Fruit fly (Drosophila melanogaster) whole organism, pupa: ENCODE data around the gene CG33523.

Experiments
- CG10348 ChIP-seq: fragments of 200-800 bp; sonication (Bioruptor generic); IDR thresholded peaks from 2 replicates; pipeline ENCODE4 v1.3.6; 2022; ENCODE audit warnings: missing biosample characterization, missing genetic modification characterization
- CG12605 ChIP-seq: fragments of 200-800 bp; sonication (Bioruptor generic); IDR thresholded peaks from 2 replicates; pipeline ENCODE4 v1.3.6; 2022; ENCODE audit warnings: missing biosample characterization, missing genetic modification characterization
- CG13204 ChIP-seq: fragments of 200-800 bp; sonication (Bioruptor generic); optimal IDR thresholded peaks from 2 replicates; lab custom pipeline; 2018; ENCODE audit warnings: missing biosample characterization, mild to moderate bottlenecking, missing genetic modification characterization, moderate library complexity
- CG14655 ChIP-seq: fragments of 200-800 bp; sonication (Bioruptor generic); optimal IDR thresholded peaks from 3 replicates; lab custom pipeline; 2017; ENCODE audit warnings: mild to moderate bottlenecking, missing biosample characterization, missing genetic modification reagents, missing genetic modification characterization
- CG15710 ChIP-seq: fragments of 200-800 bp; sonication (Bioruptor generic); optimal IDR thresholded peaks from 2 replicates; lab custom pipeline; 2018; ENCODE audit warnings: missing biosample characterization, mild to moderate bottlenecking, missing genetic modification characterization, moderate library complexity
- CG17806 ChIP-seq: fragments of 200-800 bp; sonication (Bioruptor generic); optimal IDR thresholded peaks from 2 replicates; lab custom pipeline; 2018; ENCODE audit warnings: missing biosample characterization, mild to moderate bottlenecking, missing genetic modification characterization, moderate library complexity
- CG32121 ChIP-seq: fragments of 200-800 bp; sonication (Bioruptor generic); IDR thresholded peaks from 2 replicates; pipeline ENCODE4 v1.3.6; 2022; ENCODE audit warnings: missing biosample characterization, missing genetic modification characterization
- CG34367 ChIP-seq: fragments of 200-800 bp; sonication (Bioruptor generic); optimal IDR thresholded peaks from 2 replicates; lab custom pipeline; 2018; ENCODE audit warnings: missing biosample characterization, mild to moderate bottlenecking, missing genetic modification characterization
- CG4496 ChIP-seq: fragments of 200-800 bp; sonication (Bioruptor generic); IDR thresholded peaks from 3 replicates; pipeline ENCODE4 v1.3.6; 2022; ENCODE audit warnings: missing biosample characterization, missing genetic modification characterization
- CG8159 ChIP-seq: fragments of 200-800 bp; sonication (Bioruptor generic); optimal IDR thresholded peaks from 3 replicates; lab custom pipeline; 2018; ENCODE audit warnings: missing biosample characterization, mild to moderate bottlenecking, missing genetic modification characterization, moderate library complexity
- CG8301 ChIP-seq: fragments of 200-800 bp; sonication (Bioruptor generic); optimal IDR thresholded peaks from 2 replicates; lab custom pipeline; 2018; ENCODE audit warnings: missing biosample characterization, mild to moderate bottlenecking, missing genetic modification characterization
- CG9948 ChIP-seq: fragments of 200-800 bp; sonication (Bioruptor generic); optimal IDR thresholded peaks from 2 replicates; lab custom pipeline; 2018; ENCODE audit warnings: missing biosample characterization, mild to moderate bottlenecking, missing genetic modification characterization, moderate library complexity
- D1 ChIP-seq: fragments of 200-800 bp; sonication (Bioruptor generic); optimal IDR thresholded peaks from 2 replicates; lab custom pipeline; 2018; ENCODE audit warnings: missing biosample characterization, mild to moderate bottlenecking, missing genetic modification characterization, moderate library complexity
- EcR ChIP-seq: fragments of 200-800 bp; sonication (Bioruptor generic); optimal IDR thresholded peaks from 3 replicates; lab custom pipeline; 2019; ENCODE audit warnings: missing biosample characterization, missing genetic modification characterization, mild to moderate bottlenecking, moderate library complexity, missing genetic modification reagents
- Ets98B ChIP-seq: fragments of 200-800 bp; sonication (Bioruptor generic); IDR thresholded peaks from 2 replicates; pipeline ENCODE4 v1.3.6; 2022; ENCODE audit warnings: missing biosample characterization, missing genetic modification characterization
- Pif1A ChIP-seq: fragments of 200-800 bp; sonication (Bioruptor generic); optimal IDR thresholded peaks from 3 replicates; lab custom pipeline; 2016; ENCODE audit warnings: missing biosample characterization, missing genetic modification characterization
- Pif1B ChIP-seq: fragments of 200-800 bp; sonication (Bioruptor generic); optimal IDR thresholded peaks from 3 replicates; lab custom pipeline; 2016; ENCODE audit warnings: missing biosample characterization, missing genetic modification characterization
- Snoo ChIP-seq: fragments of 200-800 bp; sonication (Bioruptor generic); optimal IDR thresholded peaks from 3 replicates; lab custom pipeline; 2017; ENCODE audit warnings: missing biosample characterization, mild to moderate bottlenecking, missing genetic modification characterization, inconsistent platforms
- fd96Ca ChIP-seq: fragments of 200-800 bp; sonication (Bioruptor generic); IDR thresholded peaks from 3 replicates; pipeline ENCODE4 v1.3.6; 2022; ENCODE audit warnings: missing biosample characterization, missing genetic modification characterization
- gl ChIP-seq: fragments of 200-800 bp; sonication (Bioruptor generic); optimal IDR thresholded peaks from 2 replicates; lab custom pipeline; 2018; ENCODE audit warnings: missing biosample characterization, mild to moderate bottlenecking, missing genetic modification characterization
- rn ChIP-seq: fragments of 200-800 bp; sonication (Bioruptor generic); IDR thresholded peaks from 2 replicates; pipeline ENCODE4 v1.3.6; 2022; ENCODE audit warnings: missing biosample characterization, missing genetic modification characterization

The CG33523 gene

DNA sequence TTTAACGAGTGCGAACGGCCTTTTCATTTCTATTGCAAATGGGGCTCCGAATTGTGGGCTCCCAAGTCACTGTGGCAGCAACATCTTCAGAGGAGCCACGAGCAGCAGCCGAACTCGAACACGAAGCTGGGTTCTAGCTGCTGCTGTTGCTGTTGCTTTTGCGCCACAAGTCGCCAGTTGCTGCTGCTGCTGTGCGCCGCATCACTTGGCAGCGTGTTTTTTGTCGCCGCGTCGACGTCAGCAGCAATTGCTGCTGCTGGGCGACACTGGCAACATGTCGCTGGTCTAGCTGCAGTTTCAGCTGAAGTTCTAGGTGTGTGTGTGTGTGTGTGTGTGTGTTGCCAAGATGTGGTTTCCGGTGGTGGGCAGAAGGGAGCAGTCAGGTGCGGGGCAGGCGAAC lies 28.9 kb downstream of the CG33523 start:
- TF ChIP-seq EcR (peak; percentile 23), CG4496 (GFP tag; lab: Robert Waterston, UW) (no peak), CG12605 (peak; percentile 41; the same call in 1 of the 2 replicates), fd96Ca (0 out of 3 replicates have a peak, but pooled peaks have one; percentile 31), Ets98B (GFP tag; lab: Robert Waterston, UW) (peak; percentile 20; the same call in 1 of the 2 replicates), CG13204 (GFP tag; lab: Kevin White, UChicago) (peak; percentile 56)

- TF ChIP-seq CG13204 (GFP tag; lab: Kevin White, UChicago), result peak; percentile 49
- TF ChIP-seq CG4496 (GFP tag; lab: Robert Waterston, UW), result no peak
- TF ChIP-seq CG10348 (GFP tag; lab: Robert Waterston, UW), result no peak
- TF ChIP-seq, all 21 proteins: peak for 1
These were observed 31.3 kb downstream of the CG33523 start for dm6 chr3L:5954942-5955341.

DNA sequence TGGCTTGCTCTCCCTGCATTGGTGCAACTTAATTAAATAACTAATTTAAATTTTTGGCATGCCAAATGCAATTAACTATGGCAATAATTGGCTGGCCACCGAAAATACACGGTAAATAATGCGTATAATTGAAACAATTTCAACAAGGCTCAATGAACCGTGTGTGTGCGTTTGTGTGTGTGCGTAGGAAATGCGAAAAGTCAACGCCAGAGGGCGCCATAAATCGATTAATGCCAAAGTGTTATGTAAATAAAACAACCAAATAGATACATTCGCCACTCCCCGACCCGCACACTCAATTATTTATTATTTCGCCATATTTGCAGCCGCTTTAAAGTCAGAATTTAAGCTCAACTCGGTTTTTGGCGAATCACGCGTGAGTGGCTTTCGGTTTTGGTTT lies 33.5 kb downstream of the CG33523 start:
- TF ChIP-seq EcR (no peak), CG9948 (no peak), CG17806 (tag; lab: Kevin White, UChicago) (no peak), CG12605 (no peak), CG8301 (tag; lab: Kevin White, UChicago) (no peak), CG13204 (GFP tag; lab: Kevin White, UChicago) (no peak), Snoo (tag; lab: Kevin White, UChicago) (no peak), CG15710 (tag; lab: Kevin White, UChicago) (no peak), CG8159 (tag; lab: Kevin White, UChicago) (no peak), gl (no peak), CG34367 (tag; lab: Kevin White, UChicago) (no peak), CG4496 (GFP tag; lab: Robert Waterston, UW) (no peak), CG10348 (GFP tag; lab: Robert Waterston, UW) (no peak), Ets98B (GFP tag; lab: Robert Waterston, UW) (no peak), fd96Ca (no peak), CG14655 (GFP tag; lab: Kevin White, UChicago) (no peak), CG32121 (GFP tag; lab: Robert Waterston, UW) (no peak), Pif1A (GFP tag; lab: Kevin White, UChicago) (no peak), rn (GFP tag; lab: Robert Waterston, UW) (no peak)

DNA sequence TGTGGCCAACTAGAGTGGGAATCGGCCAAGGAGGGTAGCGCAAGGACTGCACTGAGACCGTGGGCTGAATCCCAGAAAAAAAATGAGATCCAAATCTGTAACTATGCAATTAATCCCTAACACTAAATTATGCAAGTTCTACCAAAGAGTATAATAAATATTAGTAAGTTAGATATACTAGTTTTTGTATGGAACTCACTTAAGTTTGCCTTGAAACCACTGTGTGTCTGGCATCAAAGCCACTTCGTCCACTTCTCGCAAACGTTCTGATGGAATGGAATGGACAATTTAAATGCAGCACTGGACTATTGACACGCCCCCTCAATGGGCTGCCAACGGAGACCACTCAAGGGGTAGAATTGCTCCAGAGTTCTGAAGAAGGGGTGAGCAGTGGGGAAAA lies 34.5 kb downstream of the CG33523 start:
- TF ChIP-seq CG10348 (GFP tag; lab: Robert Waterston, UW) (no peak), gl (no peak), Ets98B (GFP tag; lab: Robert Waterston, UW) (no peak), Snoo (tag; lab: Kevin White, UChicago) (no peak), EcR (no peak), CG8301 (tag; lab: Kevin White, UChicago) (peak; percentile 19), CG15710 (tag; lab: Kevin White, UChicago) (peak; percentile 13), CG13204 (GFP tag; lab: Kevin White, UChicago) (no peak), CG17806 (tag; lab: Kevin White, UChicago) (peak; percentile 35), Pif1B (no peak), CG32121 (GFP tag; lab: Robert Waterston, UW) (no peak), Pif1A (GFP tag; lab: Kevin White, UChicago) (no peak), D1 (no peak), CG12605 (no peak), rn (GFP tag; lab: Robert Waterston, UW) (no peak), CG34367 (tag; lab: Kevin White, UChicago) (no peak), CG8159 (tag; lab: Kevin White, UChicago) (peak; percentile 5), CG14655 (GFP tag; lab: Kevin White, UChicago) (peak; percentile 41), CG4496 (GFP tag; lab: Robert Waterston, UW) (no peak), fd96Ca (no peak), CG9948 (no peak)

DNA sequence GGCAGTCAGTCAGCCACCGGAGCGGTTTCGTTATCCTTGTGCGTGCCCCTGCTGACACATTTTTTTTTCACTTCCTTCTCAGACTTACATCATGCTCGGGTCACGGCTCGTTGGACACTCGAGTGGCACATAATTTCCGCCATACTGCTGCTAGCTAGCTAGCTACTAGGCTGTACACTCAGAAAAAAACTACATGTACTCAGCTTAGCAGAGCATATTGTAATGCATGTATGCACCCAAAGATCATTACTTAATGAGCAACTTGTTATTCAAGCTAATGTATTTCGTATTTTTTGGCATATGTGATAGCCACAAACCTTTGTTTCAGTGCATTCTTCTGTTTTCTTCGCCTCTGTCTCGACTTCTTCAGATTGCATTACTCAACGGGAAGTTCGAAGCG lies 40.7 kb downstream of the CG33523 start:
- TF ChIP-seq CG17806 (tag; lab: Kevin White, UChicago) (no peak), Pif1B (no peak), rn (GFP tag; lab: Robert Waterston, UW) (no peak), CG8301 (tag; lab: Kevin White, UChicago) (no peak), CG4496 (GFP tag; lab: Robert Waterston, UW) (peak; percentile 23; the same call in 1 of the 3 replicates), Pif1A (GFP tag; lab: Kevin White, UChicago) (no peak)
- TF ChIP-seq, all 21 proteins: peak for 1

DNA sequence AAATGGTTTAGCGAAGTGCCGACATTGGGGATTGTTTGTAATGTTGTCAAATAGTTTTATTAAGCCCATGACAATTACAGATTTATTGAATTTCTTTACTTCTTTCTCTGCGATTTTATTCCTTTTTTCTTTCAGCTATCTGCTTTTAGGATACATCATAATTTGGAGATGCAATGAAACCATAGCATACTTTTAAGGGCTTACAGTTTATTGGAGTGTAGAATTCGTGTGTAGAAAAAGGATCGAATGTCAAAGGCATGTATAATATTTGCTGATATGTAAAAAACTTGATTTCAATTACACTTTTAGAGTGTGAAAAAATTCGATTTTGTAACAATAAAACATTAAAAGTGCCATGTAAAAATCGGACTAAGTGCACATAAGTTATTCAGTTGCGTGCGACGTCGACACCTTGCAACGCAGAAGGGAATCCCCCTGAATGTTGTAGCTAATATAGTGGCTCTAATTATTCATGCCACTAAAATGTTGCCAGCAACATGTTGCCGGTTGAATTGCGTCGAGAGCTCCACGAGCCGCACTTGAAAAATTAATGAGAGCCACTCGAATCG lies 43.3 kb downstream of the CG33523 start:
- no peak for TF ChIP-seq CG4496 (GFP tag; lab: Robert Waterston, UW)
- peak; percentile 8 for TF ChIP-seq D1

- no peak for TF ChIP-seq fd96Ca
- no peak for TF ChIP-seq CG15710 (tag; lab: Kevin White, UChicago)
- TF ChIP-seq EcR, result no peak
- no peak for TF ChIP-seq gl
- no peak for TF ChIP-seq Snoo (tag; lab: Kevin White, UChicago)
- no peak for TF ChIP-seq CG32121 (GFP tag; lab: Robert Waterston, UW)
- TF ChIP-seq CG9948, result no peak
- TF ChIP-seq CG14655 (GFP tag; lab: Kevin White, UChicago), result no peak
- no peak for TF ChIP-seq D1
- TF ChIP-seq rn (GFP tag; lab: Robert Waterston, UW), result no peak
- TF ChIP-seq CG17806 (tag; lab: Kevin White, UChicago), result no peak
- no peak for TF ChIP-seq CG8301 (tag; lab: Kevin White, UChicago)
- no peak for TF ChIP-seq CG8159 (tag; lab: Kevin White, UChicago)
- TF ChIP-seq CG4496 (GFP tag; lab: Robert Waterston, UW), result no peak
- no peak for TF ChIP-seq CG10348 (GFP tag; lab: Robert Waterston, UW)
- TF ChIP-seq Pif1B, result no peak
- no peak for TF ChIP-seq Pif1A (GFP tag; lab: Kevin White, UChicago)
These were observed 45.0 kb downstream of the CG33523 start for dm6 chr3L:5968695-5969094.
